Worm (Caenorhabditis elegans): ENCODE results near the gene srh-146.

Gene srh-146

ce11 chrV:2888681-2889080 lies 25.4 kb upstream of the srh-146 start, which contains the start of gene srw-4:
TSS of gene srw-4 (minus strand) at chrV:2888781.
- TF ChIP-seq aly-1 (tag; optimal IDR thresholded peaks at IDR 0.05) = no peak
- TF ChIP-seq hnd-1 (tag; optimal IDR thresholded peaks at IDR 0.05) = no peak
- no peak for TF ChIP-seq B0310.2 (tag; optimal IDR thresholded peaks at IDR 0.05)
- TF ChIP-seq ets-7 (tag; optimal IDR thresholded peaks at IDR 0.05) = no peak
- no peak for TF ChIP-seq scrt-1 (GFP tag; IDR thresholded peaks at IDR 0.05)
- TF ChIP-seq tbx-11 (GFP tag; IDR thresholded peaks at IDR 0.05) = no peak
- no peak for TF ChIP-seq F13C5.2 (tag; optimal IDR thresholded peaks at IDR 0.05)
- TF ChIP-seq hmbx-1 (tag; optimal IDR thresholded peaks at IDR 0.05) = no peak
- TF ChIP-seq flt-1 (GFP tag; IDR thresholded peaks at IDR 0.05) = no peak
- no peak for TF ChIP-seq ceh-13 (GFP tag; optimal IDR thresholded peaks at IDR 0.05)
- no peak for TF ChIP-seq ama-1 (optimal IDR thresholded peaks at IDR 0.05)
- no peak for TF ChIP-seq tra-4 (tag; optimal IDR thresholded peaks at IDR 0.05)

ce11 chrV:2891927-2892326 lies 22.1 kb upstream of the srh-146 start, which contains the start of gene F37B4.15:
TSS of gene F37B4.15 (plus strand) at chrV:2892227.
- TF ChIP-seq ets-7 (tag; optimal IDR thresholded peaks at IDR 0.05) (no peak), hmbx-1 (tag; optimal IDR thresholded peaks at IDR 0.05) (no peak), hnd-1 (tag; optimal IDR thresholded peaks at IDR 0.05) (no peak), tbx-37 (GFP tag; conservative IDR thresholded peaks at IDR 0.05) (no peak), ceh-13 (GFP tag; optimal IDR thresholded peaks at IDR 0.05) (no peak), tra-4 (tag; optimal IDR thresholded peaks at IDR 0.05) (no peak), flt-1 (GFP tag; IDR thresholded peaks at IDR 0.05) (no peak), F13C5.2 (tag; optimal IDR thresholded peaks at IDR 0.05) (no peak), B0310.2 (tag; optimal IDR thresholded peaks at IDR 0.05) (no peak), hmg-4 (GFP tag; optimal IDR thresholded peaks at IDR 0.05) (no peak), pes-1 (GFP tag; IDR thresholded peaks at IDR 0.05) (no peak), scrt-1 (GFP tag; IDR thresholded peaks at IDR 0.05) (no peak), sea-1 (GFP tag; conservative IDR thresholded peaks at IDR 0.05) (no peak), tbx-11 (GFP tag; IDR thresholded peaks at IDR 0.05) (no peak), aly-1 (tag; optimal IDR thresholded peaks at IDR 0.05) (no peak), ama-1 (optimal IDR thresholded peaks at IDR 0.05) (no peak), ceh-36 (tag; optimal IDR thresholded peaks at IDR 0.05) (no peak)

- no peak for TF ChIP-seq B0310.2 (tag; optimal IDR thresholded peaks at IDR 0.05)
- TF ChIP-seq tra-4 (tag; optimal IDR thresholded peaks at IDR 0.05) = no peak
- TF ChIP-seq ets-7 (tag; optimal IDR thresholded peaks at IDR 0.05) = no peak
- no peak for TF ChIP-seq flt-1 (GFP tag; IDR thresholded peaks at IDR 0.05)
- no peak for TF ChIP-seq F13C5.2 (tag; optimal IDR thresholded peaks at IDR 0.05)
- TF ChIP-seq sea-1 (GFP tag; conservative IDR thresholded peaks at IDR 0.05) = no peak
- no peak for TF ChIP-seq hmg-4 (GFP tag; optimal IDR thresholded peaks at IDR 0.05)
- no peak for TF ChIP-seq ceh-36 (tag; optimal IDR thresholded peaks at IDR 0.05)
- no peak for TF ChIP-seq tbx-11 (GFP tag; IDR thresholded peaks at IDR 0.05)
- TF ChIP-seq ceh-13 (GFP tag; optimal IDR thresholded peaks at IDR 0.05) = no peak
- TF ChIP-seq ama-1 (optimal IDR thresholded peaks at IDR 0.05) = no peak
- TF ChIP-seq hmbx-1 (tag; optimal IDR thresholded peaks at IDR 0.05) = no peak
- TF ChIP-seq pes-1 (GFP tag; IDR thresholded peaks at IDR 0.05) = no peak
- TF ChIP-seq tbx-37 (GFP tag; conservative IDR thresholded peaks at IDR 0.05) = no peak
- TF ChIP-seq aly-1 (tag; optimal IDR thresholded peaks at IDR 0.05) = no peak
- no peak for TF ChIP-seq scrt-1 (GFP tag; IDR thresholded peaks at IDR 0.05)
- TF ChIP-seq hnd-1 (tag; optimal IDR thresholded peaks at IDR 0.05) = no peak
These were observed 21.1 kb upstream of the srh-146 start, which contains the start of gene srh-127 for ce11 chrV:2892976-2893375. TSS of gene srh-127 (plus strand) at chrV:2893276.

ce11 chrV:2896198-2896660 lies 17.8 kb upstream of the srh-146 start, which contains the start of gene pals-32:
TSS of gene pals-32 (plus strand) at chrV:2896610.
- TF ChIP-seq ama-1 (optimal IDR thresholded peaks at IDR 0.05) = no peak
- no peak for TF ChIP-seq tbx-37 (GFP tag; conservative IDR thresholded peaks at IDR 0.05)
- no peak for TF ChIP-seq sea-1 (GFP tag; conservative IDR thresholded peaks at IDR 0.05)
- TF ChIP-seq hmg-4 (GFP tag; optimal IDR thresholded peaks at IDR 0.05) = no peak
- TF ChIP-seq ets-7 (tag; optimal IDR thresholded peaks at IDR 0.05) = no peak
- TF ChIP-seq aly-1 (tag; optimal IDR thresholded peaks at IDR 0.05) = no peak
- no peak for TF ChIP-seq F13C5.2 (tag; optimal IDR thresholded peaks at IDR 0.05)
- TF ChIP-seq ceh-36 (tag; optimal IDR thresholded peaks at IDR 0.05) = no peak
- no peak for TF ChIP-seq tra-4 (tag; optimal IDR thresholded peaks at IDR 0.05)
- no peak for TF ChIP-seq ceh-13 (GFP tag; optimal IDR thresholded peaks at IDR 0.05)
- no peak for TF ChIP-seq hmbx-1 (tag; optimal IDR thresholded peaks at IDR 0.05)
- no peak for TF ChIP-seq B0310.2 (tag; optimal IDR thresholded peaks at IDR 0.05)
- no peak for TF ChIP-seq pes-1 (GFP tag; IDR thresholded peaks at IDR 0.05)
- TF ChIP-seq hnd-1 (tag; optimal IDR thresholded peaks at IDR 0.05) = no peak
- no peak for TF ChIP-seq tbx-11 (GFP tag; IDR thresholded peaks at IDR 0.05)
- TF ChIP-seq flt-1 (GFP tag; IDR thresholded peaks at IDR 0.05) = no peak

ce11 chrV:2899867-2900266 lies 14.2 kb upstream of the srh-146 start, which contains the start of gene str-46:
TSS of gene str-46 (minus strand) at chrV:2899967.
- TF ChIP-seq tra-4 (tag; optimal IDR thresholded peaks at IDR 0.05) (no peak), tbx-11 (GFP tag; IDR thresholded peaks at IDR 0.05) (no peak)

- TF ChIP-seq tbx-11 (GFP tag; IDR thresholded peaks at IDR 0.05) (no peak), hmbx-1 (tag; optimal IDR thresholded peaks at IDR 0.05) (no peak), ets-7 (tag; optimal IDR thresholded peaks at IDR 0.05) (no peak), ceh-36 (tag; optimal IDR thresholded peaks at IDR 0.05) (no peak), scrt-1 (GFP tag; IDR thresholded peaks at IDR 0.05) (no peak), F13C5.2 (tag; optimal IDR thresholded peaks at IDR 0.05) (no peak), tbx-37 (GFP tag; conservative IDR thresholded peaks at IDR 0.05) (no peak), tra-4 (tag; optimal IDR thresholded peaks at IDR 0.05) (no peak), flt-1 (GFP tag; IDR thresholded peaks at IDR 0.05) (no peak), hnd-1 (tag; optimal IDR thresholded peaks at IDR 0.05) (no peak), ama-1 (optimal IDR thresholded peaks at IDR 0.05) (no peak), aly-1 (tag; optimal IDR thresholded peaks at IDR 0.05) (no peak), B0310.2 (tag; optimal IDR thresholded peaks at IDR 0.05) (no peak), pes-1 (GFP tag; IDR thresholded peaks at IDR 0.05) (no peak)
These were observed 10.8 kb upstream of the srh-146 start, which contains the start of gene C31B8.7 for ce11 chrV:2903227-2903626. TSS of gene C31B8.7 (minus strand) at chrV:2903327.

- TF ChIP-seq pes-1 (GFP tag; IDR thresholded peaks at IDR 0.05) = no peak
- no peak for TF ChIP-seq aly-1 (tag; optimal IDR thresholded peaks at IDR 0.05)
- no peak for TF ChIP-seq tra-4 (tag; optimal IDR thresholded peaks at IDR 0.05)
- TF ChIP-seq tbx-37 (GFP tag; conservative IDR thresholded peaks at IDR 0.05) = no peak
- TF ChIP-seq B0310.2 (tag; optimal IDR thresholded peaks at IDR 0.05) = no peak
- TF ChIP-seq hnd-1 (tag; optimal IDR thresholded peaks at IDR 0.05) = no peak
- TF ChIP-seq scrt-1 (GFP tag; IDR thresholded peaks at IDR 0.05) = no peak
- TF ChIP-seq ets-7 (tag; optimal IDR thresholded peaks at IDR 0.05) = no peak
- no peak for TF ChIP-seq hmbx-1 (tag; optimal IDR thresholded peaks at IDR 0.05)
- no peak for TF ChIP-seq tbx-11 (GFP tag; IDR thresholded peaks at IDR 0.05)
- TF ChIP-seq ama-1 (optimal IDR thresholded peaks at IDR 0.05) = no peak
- no peak for TF ChIP-seq hmg-4 (GFP tag; optimal IDR thresholded peaks at IDR 0.05)
- no peak for TF ChIP-seq ceh-13 (GFP tag; optimal IDR thresholded peaks at IDR 0.05)
These were observed 4.5 kb upstream of the srh-146 start, which contains the start of gene zmp-3 for ce11 chrV:2909525-2909924. TSS of gene zmp-3 (minus strand) at chrV:2909625.

Measured in whole organism, early embryonic.